Worm (Caenorhabditis elegans): ENCODE data around the gene ZK1098.12.

ZK1098.12 gene

DNA sequence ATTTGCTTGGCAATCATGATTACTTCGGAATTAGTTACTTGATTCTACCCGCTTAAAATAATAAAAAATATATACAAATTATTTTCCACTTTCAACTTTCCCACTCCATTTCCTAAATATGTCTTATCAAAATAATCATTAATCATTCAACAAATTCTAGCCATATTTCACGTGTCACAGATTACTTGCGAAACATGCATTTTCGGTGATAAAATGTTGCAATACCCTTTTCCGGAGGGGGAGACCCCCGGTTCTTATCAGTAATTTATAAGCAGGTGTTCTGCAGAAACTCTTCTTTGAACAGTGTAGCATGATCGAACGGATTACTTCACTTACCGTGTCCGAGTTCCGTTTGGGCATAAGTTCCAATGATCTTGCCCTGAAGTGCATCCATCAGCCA, 45.3 kb downstream of the ZK1098.12 start:
- TF ChIP-seq mab-5 (tag; optimal IDR thresholded peaks at IDR 0.05) (no peak), elt-1 (tag; optimal IDR thresholded peaks at IDR 0.05; ENCODE audit: borderline replicate concordance, insufficient read depth) (no peak), nhr-237 (tag; optimal IDR thresholded peaks at IDR 0.05) (no peak), mep-1 (tag; optimal IDR thresholded peaks at IDR 0.05) (no peak), hlh-1 (tag; optimal IDR thresholded peaks at IDR 0.05) (no peak), ham-2 (GFP tag; optimal IDR thresholded peaks at IDR 0.05) (no peak), ceh-83 (GFP tag; optimal IDR thresholded peaks at IDR 0.05) (no peak), nhr-76 (tag; optimal IDR thresholded peaks at IDR 0.05) (no peak)

DNA sequence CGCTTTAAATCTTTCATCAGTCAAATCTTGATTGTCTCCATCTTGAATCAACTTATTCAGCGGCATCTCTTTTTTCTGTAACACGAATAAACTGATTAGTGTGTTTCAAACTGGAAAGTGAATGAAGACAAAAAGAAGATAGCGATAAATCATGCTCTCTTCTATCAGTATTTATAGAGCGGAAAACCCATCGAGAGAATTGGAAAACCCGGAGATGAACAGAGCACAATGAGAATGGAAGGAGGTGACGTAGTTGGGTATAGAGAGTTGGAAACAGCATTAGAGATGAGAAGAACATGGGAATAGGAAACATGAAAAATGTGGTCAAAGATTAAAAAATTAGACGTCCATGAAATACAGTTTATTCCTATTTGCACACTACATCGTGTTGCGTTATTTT, 47.2 kb downstream of the ZK1098.12 start, which contains the start of gene acox-1.5:
acox-1.5 (minus strand) TSS at position 75 of the 400 bp plus-strand sequence.
- no peak for TF ChIP-seq mep-1 (tag; optimal IDR thresholded peaks at IDR 0.05)
- no peak for TF ChIP-seq zip-8 (tag; optimal IDR thresholded peaks at IDR 0.05)
- no peak for TF ChIP-seq tbx-8 (GFP tag; optimal IDR thresholded peaks at IDR 0.05)
- no peak for TF ChIP-seq hlh-1 (tag; optimal IDR thresholded peaks at IDR 0.05)
- TF ChIP-seq lsy-2 (tag; optimal IDR thresholded peaks at IDR 0.05) = no peak
- TF ChIP-seq ham-2 (GFP tag; optimal IDR thresholded peaks at IDR 0.05) = no peak
- TF ChIP-seq nhr-2 (tag; optimal IDR thresholded peaks at IDR 0.05) = no peak
- TF ChIP-seq snpc-4 (tag; optimal IDR thresholded peaks at IDR 0.05) = no peak
- TF ChIP-seq nhr-28 (tag; optimal IDR thresholded peaks at IDR 0.05) = no peak
- no peak for TF ChIP-seq lin-13 (tag; optimal IDR thresholded peaks at IDR 0.05)
- no peak for TF ChIP-seq nhr-12 (tag; optimal IDR thresholded peaks at IDR 0.05)
- no peak for TF ChIP-seq elt-1 (tag; optimal IDR thresholded peaks at IDR 0.05; ENCODE audit: borderline replicate concordance, insufficient read depth)
- TF ChIP-seq mab-5 (tag; optimal IDR thresholded peaks at IDR 0.05) = no peak
- TF ChIP-seq ceh-39 (tag; optimal IDR thresholded peaks at IDR 0.05) = no peak
- no peak for TF ChIP-seq ztf-11 (tag; optimal IDR thresholded peaks at IDR 0.05)

Data from whole organism, mixed stage, embryonic.